Fruit fly (Drosophila melanogaster): Measurements from ENCODE around the gene CG4194.
A peak's percentile ranks its signal among the peaks of the same experiment; 100 is the strongest.

The CG4194 gene

DNA sequence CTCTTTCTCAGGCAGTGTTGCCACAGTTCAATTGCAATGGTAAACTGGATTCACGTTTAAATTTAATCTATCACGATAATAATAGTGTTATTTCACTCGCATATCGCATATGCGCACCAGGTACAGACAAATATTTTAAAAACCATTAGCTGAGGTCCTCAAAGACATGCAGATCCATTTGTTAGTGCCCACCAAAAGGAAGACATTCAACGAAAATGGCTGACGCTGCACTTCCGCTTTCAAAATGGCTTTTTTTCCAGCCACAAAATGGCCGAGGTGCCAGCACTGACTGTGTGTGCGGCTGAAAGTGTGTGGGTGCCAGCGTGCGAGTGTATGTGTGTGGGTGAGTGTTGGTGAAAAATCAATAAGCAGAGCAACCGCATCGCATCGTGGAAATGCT lies 7.3 kb upstream of the CG4194 start (continued):
- TF ChIP-seq Vsx1 (GFP tag; optimal IDR thresholded peaks at IDR 0.05), result no peak
- no peak for TF ChIP-seq danr (GFP tag; IDR thresholded peaks at IDR 0.05)
- TF ChIP-seq CG7556 (GFP tag; optimal IDR thresholded peaks at IDR 0.05), result peak; percentile 40
- TF ChIP-seq CG6765 (GFP tag; optimal IDR thresholded peaks at IDR 0.05), result no peak
- no peak for TF ChIP-seq slp2 (GFP tag; optimal IDR thresholded peaks at IDR 0.05)
- TF ChIP-seq Trl (optimal IDR thresholded peaks at IDR 0.05), result no peak
- TF ChIP-seq Trl (GFP tag; optimal IDR thresholded peaks at IDR 0.05), result peak; percentile 17
- TF ChIP-seq kah (GFP tag; optimal IDR thresholded peaks at IDR 0.05), result peak; percentile 36
- TF ChIP-seq gem (tag; optimal IDR thresholded peaks at IDR 0.05), result no peak
- no peak for TF ChIP-seq Neu2 (GFP tag; optimal IDR thresholded peaks at IDR 0.05; ENCODE audit: borderline replicate concordance)
- TF ChIP-seq CG14441 (GFP tag; IDR thresholded peaks at IDR 0.05), result no peak
- no peak for TF ChIP-seq lov (optimal IDR thresholded peaks at IDR 0.05)
- TF ChIP-seq lov (GFP tag; IDR thresholded peaks at IDR 0.05), result no peak
- TF ChIP-seq CG11560 (tag; IDR thresholded peaks at IDR 0.05), result no peak
- no peak for TF ChIP-seq CG14050 (GFP tag; IDR thresholded peaks at IDR 0.05)
- TF ChIP-seq CG10147 (GFP tag; optimal IDR thresholded peaks at IDR 0.05), result peak; percentile 19
- peak; percentile 61 for TF ChIP-seq CG13424 (tag; optimal IDR thresholded peaks at IDR 0.05)
- no peak for TF ChIP-seq ind (GFP tag; optimal IDR thresholded peaks at IDR 0.05)
- TF ChIP-seq stwl (tag; optimal IDR thresholded peaks at IDR 0.05), result no peak
- TF ChIP-seq GATAe (GFP tag; conservative IDR thresholded peaks at IDR 0.05), result no peak
- TF ChIP-seq Nf-YA (GFP tag; IDR thresholded peaks at IDR 0.05), result no peak
- TF ChIP-seq CG11696 (GFP tag; IDR thresholded peaks at IDR 0.05), result no peak
- no peak for TF ChIP-seq ERR (GFP tag; optimal IDR thresholded peaks at IDR 0.05)
- peak; percentile 20 for TF ChIP-seq CG15696 (tag; optimal IDR thresholded peaks at IDR 0.05)
- peak; percentile 50 for TF ChIP-seq ranshi (GFP tag; IDR thresholded peaks at IDR 0.05)
- no peak for TF ChIP-seq usp (GFP tag; optimal IDR thresholded peaks at IDR 0.05)
- peak; percentile 86 for TF ChIP-seq row (GFP tag; IDR thresholded peaks at IDR 0.05)
- TF ChIP-seq CG8281 (tag; optimal IDR thresholded peaks at IDR 0.05), result no peak
- no peak for TF ChIP-seq CG2889 (GFP tag; IDR thresholded peaks at IDR 0.05)
- TF ChIP-seq fu2 (GFP tag; optimal IDR thresholded peaks at IDR 0.05), result no peak
- TF ChIP-seq Dip2 (GFP tag; IDR thresholded peaks at IDR 0.05), result no peak
- TF ChIP-seq dmrt99B (tag; optimal IDR thresholded peaks at IDR 0.05), result peak; percentile 62
- no peak for TF ChIP-seq CG9797 (GFP tag; optimal IDR thresholded peaks at IDR 0.05)
- TF ChIP-seq Dfd (GFP tag; optimal IDR thresholded peaks at IDR 0.05), result no peak
- TF ChIP-seq fd3F (GFP tag; optimal IDR thresholded peaks at IDR 0.05), result no peak
- TF ChIP-seq CG9215 (GFP tag; IDR thresholded peaks at IDR 0.05), result no peak
- TF ChIP-seq Ptx1 (GFP tag; IDR thresholded peaks at IDR 0.05), result no peak; the same call in 1 of the 2 replicates
- no peak for TF ChIP-seq fru (optimal IDR thresholded peaks at IDR 0.05)
- peak; percentile 19 for TF ChIP-seq CG3407 (GFP tag; optimal IDR thresholded peaks at IDR 0.05)
- peak; percentile 41 for TF ChIP-seq CG9437 (GFP tag; optimal IDR thresholded peaks at IDR 0.05)
- TF ChIP-seq phol (tag; optimal IDR thresholded peaks at IDR 0.05), result peak; percentile 88
- TF ChIP-seq CG3281 (GFP tag; optimal IDR thresholded peaks at IDR 0.05), result peak; percentile 47
- TF ChIP-seq Gsc (GFP tag; IDR thresholded peaks at IDR 0.05), result no peak
- no peak for TF ChIP-seq z (GFP tag; IDR thresholded peaks at IDR 0.05)
- no peak for TF ChIP-seq tna (GFP tag; IDR thresholded peaks at IDR 0.05; ENCODE audit: partially characterized antibody)
- TF ChIP-seq mirr (GFP tag; optimal IDR thresholded peaks at IDR 0.05), result peak; percentile 2
- TF ChIP-seq bbx (GFP tag; IDR thresholded peaks at IDR 0.05; ENCODE audit: partially characterized antibody), result no peak
- peak; percentile 60 for TF ChIP-seq kni (GFP tag; optimal IDR thresholded peaks at IDR 0.05)
- no peak for TF ChIP-seq CG3163 (GFP tag; optimal IDR thresholded peaks at IDR 0.05)
- no peak for TF ChIP-seq Chrac-16 (GFP tag; optimal IDR thresholded peaks at IDR 0.05)
- no peak for TF ChIP-seq knrl (GFP tag; IDR thresholded peaks at IDR 0.05; ENCODE audit: partially characterized antibody)
- 0 out of 2 replicates have a peak, but pooled peaks have one; percentile 19 for TF ChIP-seq stc (GFP tag; IDR thresholded peaks at IDR 0.05)
- peak; percentile 35 for TF ChIP-seq CG5180 (GFP tag; optimal IDR thresholded peaks at IDR 0.05)
